Worm (Caenorhabditis elegans): ENCODE results near the gene eef-1G.

DNA sequence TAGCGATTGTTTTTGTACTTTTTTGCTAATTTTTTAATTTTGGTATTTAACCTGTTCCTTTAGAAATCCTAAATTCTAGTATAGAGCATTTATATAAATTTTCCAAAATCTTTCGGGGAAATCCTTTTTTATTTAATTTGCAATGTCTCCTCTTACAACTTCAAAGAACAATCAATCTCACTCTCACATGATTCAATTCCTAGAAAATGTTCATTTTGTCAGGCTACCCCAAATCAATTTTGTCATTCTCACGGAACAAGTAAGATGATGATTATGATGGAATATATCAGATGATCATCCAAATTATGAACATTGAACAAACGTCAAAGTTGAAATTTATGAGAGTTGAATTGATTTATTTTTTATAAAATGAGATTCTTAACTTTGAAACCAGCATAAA lies 28.2 kb upstream of the eef-1G start:
- TF ChIP-seq cog-1 (tag; optimal IDR thresholded peaks at IDR 0.05) (no peak), ref-1 (GFP tag; conservative IDR thresholded peaks at IDR 0.05) (no peak), med-1 (GFP tag; optimal IDR thresholded peaks at IDR 0.05; ENCODE audit: insufficient read depth) (no peak), flt-1 (GFP tag; IDR thresholded peaks at IDR 0.05) (no peak)
